Fruit fly (Drosophila melanogaster): ENCODE measurements around the gene Pvf1.

DNA sequence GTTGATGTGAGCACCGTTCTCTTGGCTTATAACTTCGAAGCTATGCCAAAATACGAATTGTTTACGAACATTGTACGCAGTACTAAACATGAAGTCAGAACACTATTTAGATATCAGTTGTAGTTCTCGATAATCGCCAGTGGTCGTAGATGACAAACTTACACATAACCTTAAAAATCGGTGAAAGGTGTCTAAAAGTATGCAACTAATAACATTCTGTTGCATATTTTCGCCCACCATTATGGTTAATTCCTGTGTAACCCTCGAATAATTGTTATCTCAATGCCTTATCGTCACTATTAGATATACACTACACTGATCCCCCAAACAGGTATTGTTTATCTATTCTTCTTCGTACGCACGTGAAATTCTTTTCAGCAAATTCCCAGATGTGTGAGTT lies 17.5 kb upstream of the Pvf1 start:
- TF ChIP-seq CG8119 (GFP tag; IDR thresholded peaks at IDR 0.05) (no peak), CG7368 (GFP tag; optimal IDR thresholded peaks at IDR 0.05) (no peak), OdsH (GFP tag; optimal IDR thresholded peaks at IDR 0.05) (no peak), CG11294 (GFP tag; IDR thresholded peaks at IDR 0.05) (no peak), CG15336 (GFP tag; IDR thresholded peaks at IDR 0.05) (no peak), CG8632 (GFP tag; optimal IDR thresholded peaks at IDR 0.05) (no peak), vri (GFP tag; optimal IDR thresholded peaks at IDR 0.05) (no peak), Eip78C (GFP tag) (no peak), CG10669 (GFP tag; optimal IDR thresholded peaks at IDR 0.05) (no peak), Hr39 (GFP tag; optimal IDR thresholded peaks at IDR 0.05) (no peak), net (GFP tag; optimal IDR thresholded peaks at IDR 0.05) (no peak)

Data from whole organism, prepupa.